Worm (Caenorhabditis elegans) whole organism, mixed stage, embryonic: Measurements from ENCODE around the gene fbxb-22.

Experiments used
- M03D4.4 ChIP-seq: sonication (generic microtip); optimal IDR thresholded peaks from 2 replicates; lab custom pipeline; 2017; ENCODE audit warnings: mild to moderate bottlenecking, missing genetic modification characterization, missing compliant biosample characterization
- bed-3 ChIP-seq: fragments of 200-800 bp; sonication (Bioruptor generic); optimal IDR thresholded peaks from 3 replicates; lab custom pipeline; 2018; ENCODE audit warnings: mild to moderate bottlenecking, missing genetic modification characterization, moderate library complexity, missing compliant biosample characterization
- blmp-1 ChIP-seq: fragments of 150-350 bp; optimal IDR thresholded peaks from 2 replicates; lab custom pipeline; 2014; ENCODE audit warnings: missing biosample characterization, missing genetic modification characterization
- ceh-39 ChIP-seq: fragments of 150-350 bp; optimal IDR thresholded peaks from 2 replicates; lab custom pipeline; 2014; ENCODE audit warnings: missing biosample characterization, missing genetic modification characterization
- ceh-43 ChIP-seq: fragments of 200-800 bp; sonication (Bioruptor generic); optimal IDR thresholded peaks from 2 replicates; lab custom pipeline; 2018; ENCODE audit warnings: mild to moderate bottlenecking, missing genetic modification characterization, moderate library complexity, missing compliant biosample characterization
- ceh-83 ChIP-seq: fragments of 200-800 bp; sonication (Bioruptor generic); optimal IDR thresholded peaks from 2 replicates; lab custom pipeline; 2018; ENCODE audit warnings: mild to moderate bottlenecking, missing genetic modification characterization, missing compliant biosample characterization
- ces-1 ChIP-seq: fragments of 150-350 bp; optimal IDR thresholded peaks from 2 replicates; lab custom pipeline; 2014; ENCODE audit warnings: missing biosample characterization, missing genetic modification reagents, missing genetic modification characterization
- cnd-1 ChIP-seq: fragments of 200-800 bp; sonication (Bioruptor generic); optimal IDR thresholded peaks from 2 replicates; lab custom pipeline; 2018; ENCODE audit warnings: mild to moderate bottlenecking, missing genetic modification characterization, missing compliant biosample characterization
- drap-1 ChIP-seq: fragments of 200-800 bp; sonication (Bioruptor generic); optimal IDR thresholded peaks from 3 replicates; lab custom pipeline; 2018; ENCODE audit warnings: mild to moderate bottlenecking, missing genetic modification characterization, missing compliant biosample characterization
- elt-1 ChIP-seq: sonication (generic microtip); optimal IDR thresholded peaks from 2 replicates; lab custom pipeline; 2017; ENCODE audit warnings: missing genetic modification characterization, mild to moderate bottlenecking, missing compliant biosample characterization, antibody characterized with exemption, moderate library complexity, borderline replicate concordance; ENCODE audit not compliant: insufficient read depth
- elt-3 ChIP-seq: fragments of 150-350 bp; optimal IDR thresholded peaks from 2 replicates; lab custom pipeline; 2014; ENCODE audit warnings: missing biosample characterization, missing genetic modification characterization
- flh-1 ChIP-seq: fragments of 200-800 bp; sonication (Bioruptor generic); optimal IDR thresholded peaks from 2 replicates; lab custom pipeline; 2018; ENCODE audit warnings: mild to moderate bottlenecking, missing genetic modification characterization, moderate library complexity, missing compliant biosample characterization
- ham-2 ChIP-seq: fragments of 200-800 bp; sonication (Bioruptor generic); optimal IDR thresholded peaks from 2 replicates; lab custom pipeline; 2018; ENCODE audit warnings: mild to moderate bottlenecking, missing genetic modification characterization, missing compliant biosample characterization
- hlh-1 ChIP-seq: fragments of 150-350 bp; optimal IDR thresholded peaks from 2 replicates; lab custom pipeline; 2014; ENCODE audit warnings: missing biosample characterization, missing genetic modification reagents, missing genetic modification characterization
- lin-13 ChIP-seq: fragments of 150-350 bp; optimal IDR thresholded peaks from 2 replicates; lab custom pipeline; 2014; ENCODE audit warnings: missing biosample characterization, missing genetic modification characterization
- lin-32 ChIP-seq: fragments of 200-800 bp; sonication (Bioruptor generic); optimal IDR thresholded peaks from 2 replicates; lab custom pipeline; 2018; ENCODE audit warnings: mild to moderate bottlenecking, missing genetic modification characterization, missing compliant biosample characterization
- lsy-2 ChIP-seq: fragments of 150-350 bp; optimal IDR thresholded peaks from 2 replicates; lab custom pipeline; 2014; ENCODE audit warnings: missing biosample characterization, missing genetic modification characterization
- mab-5 ChIP-seq: fragments of 150-350 bp; optimal IDR thresholded peaks from 2 replicates; lab custom pipeline; 2014; ENCODE audit warnings: missing biosample characterization, missing genetic modification characterization
- mep-1 ChIP-seq: fragments of 150-350 bp; optimal IDR thresholded peaks from 2 replicates; lab custom pipeline; 2017; ENCODE audit warnings: missing biosample characterization, missing genetic modification reagents, missing genetic modification characterization, inconsistent platforms
- mls-2 ChIP-seq: sonication (generic microtip); optimal IDR thresholded peaks from 2 replicates; lab custom pipeline; 2016; ENCODE audit warnings: mild to moderate bottlenecking, missing genetic modification characterization, moderate library complexity, missing compliant biosample characterization
- nhr-12 ChIP-seq: fragments of 150-350 bp; optimal IDR thresholded peaks from 2 replicates; lab custom pipeline; 2014; ENCODE audit warnings: missing biosample characterization, missing genetic modification characterization
- nhr-2 ChIP-seq: fragments of 150-350 bp; optimal IDR thresholded peaks from 2 replicates; lab custom pipeline; 2014; ENCODE audit warnings: missing biosample characterization, missing genetic modification characterization
- nhr-237 ChIP-seq: fragments of 150-350 bp; optimal IDR thresholded peaks from 2 replicates; lab custom pipeline; 2014; ENCODE audit warnings: missing biosample characterization, missing genetic modification characterization
- nhr-28 ChIP-seq: fragments of 150-350 bp; optimal IDR thresholded peaks from 2 replicates; lab custom pipeline; 2014; ENCODE audit warnings: missing biosample characterization, missing genetic modification characterization
- nhr-76 ChIP-seq: sonication (generic microtip); optimal IDR thresholded peaks from 2 replicates; lab custom pipeline; 2017; ENCODE audit warnings: missing biosample characterization, missing genetic modification characterization
- pha-4 ChIP-seq: fragments of 150-350 bp; optimal IDR thresholded peaks from 2 replicates; lab custom pipeline; 2018; ENCODE audit warnings: missing biosample characterization, missing genetic modification reagents, missing genetic modification characterization
- sem-2 ChIP-seq: fragments of 200-800 bp; sonication (Bioruptor generic); optimal IDR thresholded peaks from 2 replicates; lab custom pipeline; 2018; ENCODE audit warnings: mild to moderate bottlenecking, missing genetic modification characterization, missing compliant biosample characterization
- snpc-4 ChIP-seq: fragments of 150-350 bp; optimal IDR thresholded peaks from 2 replicates; lab custom pipeline; 2014; ENCODE audit warnings: missing biosample characterization, missing genetic modification characterization
- sptf-1 ChIP-seq: sonication (generic microtip); optimal IDR thresholded peaks from 2 replicates; lab custom pipeline; 2017; ENCODE audit warnings: mild to moderate bottlenecking, missing genetic modification characterization, moderate library complexity, missing compliant biosample characterization
- tbx-8 ChIP-seq: fragments of 200-800 bp; sonication (Bioruptor generic); optimal IDR thresholded peaks from 2 replicates; lab custom pipeline; 2018; ENCODE audit warnings: mild to moderate bottlenecking, missing genetic modification characterization, moderate library complexity, missing compliant biosample characterization
- unc-120 ChIP-seq: sonication (generic microtip); optimal IDR thresholded peaks from 2 replicates; lab custom pipeline; 2017; ENCODE audit warnings: missing genetic modification characterization, missing compliant biosample characterization; ENCODE audit not compliant: poor library complexity, severe bottlenecking
- unc-39 ChIP-seq: fragments of 150-350 bp; optimal IDR thresholded peaks from 2 replicates; lab custom pipeline; 2014; ENCODE audit warnings: missing biosample characterization, missing genetic modification characterization
- unc-62 ChIP-seq: fragments of 150-350 bp; optimal IDR thresholded peaks from 2 replicates; lab custom pipeline; 2014; ENCODE audit warnings: missing biosample characterization, missing genetic modification reagents, missing genetic modification characterization
- zip-8 ChIP-seq: fragments of 150-350 bp; optimal IDR thresholded peaks from 2 replicates; lab custom pipeline; 2014; ENCODE audit warnings: missing biosample characterization, missing genetic modification characterization
- ztf-11 ChIP-seq: fragments of 150-350 bp; optimal IDR thresholded peaks from 2 replicates; lab custom pipeline; 2014; ENCODE audit warnings: missing biosample characterization, missing genetic modification characterization

fbxb-22 gene

ce11 chrIII:11876130-11876529 is 7.4 kb downstream of the fbxb-22 start:
- TF ChIP-seq ceh-43: no peak
- TF ChIP-seq sptf-1: peak; percentile 42

DNA sequence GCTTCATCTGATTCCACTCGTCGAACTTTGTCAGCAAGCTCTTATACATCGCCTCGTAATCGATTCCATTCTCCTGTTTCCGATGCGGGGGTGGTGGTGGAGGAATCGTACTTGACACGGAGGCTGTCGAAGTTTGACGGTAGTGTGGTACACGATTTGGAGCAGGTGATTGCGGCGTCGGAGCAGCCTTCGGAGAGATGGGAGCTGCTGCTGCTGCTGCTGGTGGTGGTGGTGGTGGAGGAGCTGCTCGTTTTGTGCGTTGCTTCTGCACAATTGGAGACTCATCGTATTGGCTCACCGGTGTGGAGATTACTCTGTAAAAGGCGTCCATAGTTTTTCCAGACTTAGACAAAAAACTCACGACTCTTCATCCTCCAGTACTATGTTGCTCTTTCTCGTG is 9.3 kb downstream of the fbxb-22 start:
- TF ChIP-seq mls-2: no peak
- TF ChIP-seq flh-1 (GFP tag; lab: Kevin White, UChicago): no peak
- no peak for TF ChIP-seq nhr-237 (tag; lab: Kevin White, UChicago)
- TF ChIP-seq unc-120 (tag; lab: Kevin White, UChicago): no peak
- TF ChIP-seq drap-1 (GFP tag; lab: Kevin White, UChicago): no peak
- TF ChIP-seq lin-13 (tag; lab: Kevin White, UChicago): no peak
- no peak for TF ChIP-seq ceh-43
- TF ChIP-seq snpc-4 (tag; lab: Kevin White, UChicago): no peak
- no peak for TF ChIP-seq nhr-2 (tag; lab: Kevin White, UChicago)
- no peak for TF ChIP-seq lsy-2 (tag; lab: Kevin White, UChicago)
- TF ChIP-seq ham-2 (GFP tag; lab: Kevin White, UChicago): no peak
- TF ChIP-seq nhr-76: no peak
- TF ChIP-seq elt-3 (tag; lab: Kevin White, UChicago): no peak
- TF ChIP-seq ceh-83 (GFP tag; lab: Kevin White, UChicago): no peak
- no peak for TF ChIP-seq mep-1
- TF ChIP-seq bed-3 (GFP tag; lab: Kevin White, UChicago): no peak
- TF ChIP-seq elt-1 (tag; lab: Kevin White, UChicago): no peak
- no peak for TF ChIP-seq pha-4 (tag; lab: Kevin White, UChicago)
- no peak for TF ChIP-seq nhr-12
- no peak for TF ChIP-seq unc-39 (tag; lab: Kevin White, UChicago)

ce11 chrIII:11871617-11872016 is 11.9 kb downstream of the fbxb-22 start:
- TF ChIP-seq ham-2 (GFP tag; lab: Kevin White, UChicago) (no peak), ztf-11 (tag; lab: Kevin White, UChicago) (no peak), nhr-76 (no peak), mep-1 (no peak), unc-120 (tag; lab: Kevin White, UChicago) (no peak), drap-1 (GFP tag; lab: Kevin White, UChicago) (no peak), mab-5 (no peak), cnd-1 (tag; lab: Kevin White, UChicago) (no peak), bed-3 (GFP tag; lab: Kevin White, UChicago) (no peak)
- TF ChIP-seq, all 35 proteins: peak for 0

DNA sequence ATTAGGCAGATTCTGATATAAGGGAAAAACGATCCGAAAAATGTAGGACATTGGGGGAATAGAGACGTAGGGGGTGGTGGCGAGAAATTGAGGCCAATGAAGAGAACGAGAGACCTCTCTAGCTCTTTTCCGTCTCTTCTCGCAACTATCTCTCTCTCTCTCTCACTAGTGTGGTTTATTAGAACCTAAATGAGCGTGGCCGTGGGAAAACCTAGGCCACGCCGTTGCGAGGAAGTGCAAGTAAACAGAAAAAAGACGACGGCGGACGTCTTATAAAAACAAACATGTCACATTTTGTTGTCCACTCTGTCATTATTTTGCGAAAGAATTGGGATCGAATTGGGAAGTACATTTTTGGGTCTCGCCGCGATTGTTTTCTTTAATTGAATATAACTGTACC is 13.5 kb downstream of the fbxb-22 start:
- TF ChIP-seq nhr-12: no peak
- peak; percentile 33 for TF ChIP-seq mls-2
- peak; percentile 93 for TF ChIP-seq ces-1 (GFP tag; lab: Kevin White, UChicago)
- no peak for TF ChIP-seq bed-3 (GFP tag; lab: Kevin White, UChicago)
- TF ChIP-seq nhr-2 (tag; lab: Kevin White, UChicago): peak; percentile 3
- TF ChIP-seq nhr-76: no peak
- no peak for TF ChIP-seq ztf-11 (tag; lab: Kevin White, UChicago)
- no peak for TF ChIP-seq ceh-83 (GFP tag; lab: Kevin White, UChicago)
- TF ChIP-seq ceh-39: no peak
- no peak for TF ChIP-seq ceh-43
- no peak for TF ChIP-seq blmp-1 (tag; lab: Kevin White, UChicago)
- peak; percentile 88 for TF ChIP-seq unc-120 (tag; lab: Kevin White, UChicago)
- TF ChIP-seq elt-1 (tag; lab: Kevin White, UChicago): no peak
- TF ChIP-seq unc-39 (tag; lab: Kevin White, UChicago): no peak
- TF ChIP-seq drap-1 (GFP tag; lab: Kevin White, UChicago): peak; percentile 32
- TF ChIP-seq snpc-4 (tag; lab: Kevin White, UChicago): no peak
- peak; percentile 68 for TF ChIP-seq sptf-1
- TF ChIP-seq pha-4 (tag; lab: Kevin White, UChicago): peak; percentile 82
- no peak for TF ChIP-seq nhr-28 (tag; lab: Kevin White, UChicago)
- TF ChIP-seq hlh-1 (tag; lab: Kevin White, UChicago): no peak
- peak; percentile 75 for TF ChIP-seq nhr-237 (tag; lab: Kevin White, UChicago)
- peak; percentile 65 for TF ChIP-seq lin-13 (tag; lab: Kevin White, UChicago)
- no peak for TF ChIP-seq zip-8 (tag; lab: Kevin White, UChicago)
- peak; percentile 34 for TF ChIP-seq unc-62 (GFP tag; lab: Kevin White, UChicago)
- TF ChIP-seq ham-2 (GFP tag; lab: Kevin White, UChicago): no peak
- no peak for TF ChIP-seq flh-1 (GFP tag; lab: Kevin White, UChicago)
- peak; percentile 72 for TF ChIP-seq lsy-2 (tag; lab: Kevin White, UChicago)
- TF ChIP-seq elt-3 (tag; lab: Kevin White, UChicago): no peak
- no peak for TF ChIP-seq lin-32 (GFP tag; lab: Kevin White, UChicago)
- TF ChIP-seq sem-2 (GFP tag; lab: Kevin White, UChicago): no peak
- peak; percentile 42 for TF ChIP-seq cnd-1 (tag; lab: Kevin White, UChicago)
- no peak for TF ChIP-seq M03D4.4
- no peak for TF ChIP-seq tbx-8 (GFP tag; lab: Kevin White, UChicago)
- TF ChIP-seq mab-5: no peak
- TF ChIP-seq mep-1: peak; percentile 28
